Worm (Caenorhabditis elegans) whole organism, L4 larva: ENCODE results near the gene F55A11.8.

Experiments used
- aly-2 ChIP-seq: sonication (generic microtip); optimal IDR thresholded peaks from 2 replicates; lab custom pipeline; 2018; ENCODE audit warnings: missing biosample characterization, missing genetic modification characterization
- attf-4 ChIP-seq: sonication (generic microtip); optimal IDR thresholded peaks from 3 replicates; lab custom pipeline; 2017; ENCODE audit warnings: missing biosample characterization, missing genetic modification characterization
- daf-16 ChIP-seq, 3 experiments: sonication (generic microtip); optimal IDR thresholded peaks; 2 replicates each; lab custom pipeline; 2016 to 2017; ENCODE audit warnings: missing genetic modification characterization in 3 of 3, missing genetic modification reagents in 3 of 3, mild to moderate bottlenecking in 2 of 3, missing compliant biosample characterization in 2 of 3, missing biosample characterization in 1 of 3, moderate library complexity in 1 of 3
- daf-19 ChIP-seq: fragments of 200-800 bp; sonication (Bioruptor generic); conservative IDR thresholded peaks from 2 replicates; pipeline ENCODE4 v1.3.6; 2022; ENCODE audit warnings: missing genetic modification characterization, missing compliant biosample characterization
- dmd-6 ChIP-seq: fragments of 200-800 bp; sonication (Bioruptor generic); IDR thresholded peaks from 2 replicates; pipeline ENCODE4 v1.3.6; 2022; ENCODE audit warnings: missing genetic modification reagents, missing genetic modification characterization, missing compliant biosample characterization
- dve-1 ChIP-seq: sonication (generic microtip); optimal IDR thresholded peaks from 2 replicates; lab custom pipeline; 2017; ENCODE audit warnings: antibody characterized with exemption, mild to moderate bottlenecking, missing genetic modification characterization, missing compliant biosample characterization; ENCODE audit not compliant: insufficient read depth
- egl-27 ChIP-seq: sonication (generic microtip); optimal IDR thresholded peaks from 3 replicates; lab custom pipeline; 2017; ENCODE audit warnings: missing biosample characterization, missing genetic modification reagents, missing genetic modification characterization
- lin-39 ChIP-seq: fragments of 150-350 bp; optimal IDR thresholded peaks from 2 replicates; lab custom pipeline; 2014; ENCODE audit warnings: missing biosample characterization, missing genetic modification reagents, missing genetic modification characterization
- nhr-111 ChIP-seq: fragments of 200-800 bp; sonication (Bioruptor generic); optimal IDR thresholded peaks from 2 replicates; lab custom pipeline; 2018; ENCODE audit warnings: mild to moderate bottlenecking, missing genetic modification characterization, missing compliant biosample characterization
- unc-62 ChIP-seq, 3 experiments: fragments of 150-350 bp in 1 of 3; sonication (generic microtip); optimal IDR thresholded peaks in 2 of 3; peaks in 1 of 3; 1 replicate in 1 of 3; 2 replicates in 2 of 3; lab custom pipeline; 2014 to 2017; ENCODE audit warnings: missing biosample characterization in 3 of 3, missing genetic modification characterization in 3 of 3, missing genetic modification reagents in 3 of 3, missing genotype in 1 of 3

ce11 chrV:11741078-11741477, 46.9 kb upstream of the F55A11.8 start:
- TF ChIP-seq dve-1 = no peak
- TF ChIP-seq aly-2 (tag; lab: Kevin White, UChicago) = no peak
- TF ChIP-seq daf-16 (GFP tag; optimal IDR thresholded peaks at IDR 0.05; lab: Kevin White, UChicago) = no peak
- TF ChIP-seq daf-16 (tag; optimal IDR thresholded peaks at IDR 0.05; lab: Kevin White, UChicago) = no peak
- TF ChIP-seq dmd-6 (GFP tag; lab: Robert Waterston, UW) = no peak
- TF ChIP-seq lin-39 (tag; lab: Kevin White, UChicago) = no peak
- TF ChIP-seq daf-19 (GFP tag; lab: Robert Waterston, UW) = no peak
- TF ChIP-seq nhr-111 (GFP tag; lab: Kevin White, UChicago) = no peak
- TF ChIP-seq unc-62 (GFP tag; optimal IDR thresholded peaks at IDR 0.05 in 1 of 2; lab: Kevin White, UChicago) = no peak
- no peak for TF ChIP-seq unc-62 (tag; optimal IDR thresholded peaks at IDR 0.05; lab: Kevin White, UChicago)
- no peak for TF ChIP-seq egl-27 (tag; lab: Kevin White, UChicago)
- TF ChIP-seq attf-4 (tag; lab: Kevin White, UChicago) = no peak
